Fruit fly (Drosophila melanogaster): ENCODE results near the gene Hipk.

The Hipk gene

dm6 chr3L:615425-616046 is 72.7 kb downstream of the Hipk start (continued):
- TF ChIP-seq chm (GFP tag; IDR thresholded peaks at IDR 0.05): peak; percentile 90
- no peak for TF ChIP-seq ftz-f1 (GFP tag; optimal IDR thresholded peaks at IDR 0.05)
- peak; percentile 86 for TF ChIP-seq CG11695 (GFP tag; IDR thresholded peaks at IDR 0.05)
- peak; percentile 34; the same call in 1 of the 2 replicates for TF ChIP-seq CG10321 (GFP tag; IDR thresholded peaks at IDR 0.05)
- TF ChIP-seq gfzf (GFP tag; optimal IDR thresholded peaks at IDR 0.05): peak; percentile 2
- no peak for TF ChIP-seq CG2129 (GFP tag; IDR thresholded peaks at IDR 0.05; ENCODE audit: partially characterized antibody)
- peak; percentile 55 for TF ChIP-seq CG1603 (tag; optimal IDR thresholded peaks at IDR 0.05)
- peak; percentile 89 for TF ChIP-seq gsb-n (tag; optimal IDR thresholded peaks at IDR 0.05)
- peak; percentile 83 for TF ChIP-seq Chrac-16 (GFP tag; optimal IDR thresholded peaks at IDR 0.05)
- TF ChIP-seq CG10959 (GFP tag; IDR thresholded peaks at IDR 0.05): peak; percentile 77
- TF ChIP-seq CG8359 (GFP tag; optimal IDR thresholded peaks at IDR 0.05; ENCODE audit: borderline replicate concordance): peak; percentile 72
- peak; percentile 52; the same call in 2 of the 4 replicates for TF ChIP-seq Gug (GFP tag; IDR thresholded peaks at IDR 0.05)
- peak; percentile 87 for TF ChIP-seq NC2β (GFP tag; optimal IDR thresholded peaks at IDR 0.05)
- peak; percentile 75 for TF ChIP-seq pros (GFP tag; optimal IDR thresholded peaks at IDR 0.05)
- no peak for TF ChIP-seq klu (GFP tag; IDR thresholded peaks at IDR 0.05)
- peak; percentile 76 for TF ChIP-seq odd (GFP tag; optimal IDR thresholded peaks at IDR 0.05)
- TF ChIP-seq CG11085 (GFP tag; IDR thresholded peaks at IDR 0.05): no peak; the same call in 1 of the 2 replicates
- peak; percentile 66 for TF ChIP-seq CG2875 (GFP tag; optimal IDR thresholded peaks at IDR 0.05)
- peak; percentile 80 for TF ChIP-seq CG12219 (GFP tag; optimal IDR thresholded peaks at IDR 0.05)
- peak; percentile 51; the same call in 1 of the 2 replicates for TF ChIP-seq gt (GFP tag; IDR thresholded peaks at IDR 0.05)
- no peak for TF ChIP-seq CG16779 (GFP tag; IDR thresholded peaks at IDR 0.05)
- peak; percentile 69 for TF ChIP-seq CG14667 (GFP tag; IDR thresholded peaks at IDR 0.05)
- TF ChIP-seq Trl (optimal IDR thresholded peaks at IDR 0.05): no peak
- peak; percentile 82 for TF ChIP-seq Trl (GFP tag; optimal IDR thresholded peaks at IDR 0.05)
- no peak for TF ChIP-seq lbe (GFP tag; optimal IDR thresholded peaks at IDR 0.05)
- peak; percentile 81 for TF ChIP-seq Side (GFP tag; optimal IDR thresholded peaks at IDR 0.05)
- peak; percentile 67 for TF ChIP-seq CG12104 (GFP tag; optimal IDR thresholded peaks at IDR 0.05)
- peak; percentile 67 for TF ChIP-seq CG11456 (GFP tag; IDR thresholded peaks at IDR 0.05)
- TF ChIP-seq CG32772 (GFP tag; IDR thresholded peaks at IDR 0.05): peak; percentile 89
- TF ChIP-seq CG31224 (GFP tag; IDR thresholded peaks at IDR 0.05): peak; percentile 65
- peak; percentile 90 for TF ChIP-seq CG14441 (GFP tag; IDR thresholded peaks at IDR 0.05)
- TF ChIP-seq gce (GFP tag; IDR thresholded peaks at IDR 0.05): peak; percentile 81; the same call in 2 of the 3 replicates
- TF ChIP-seq Dbx (GFP tag; IDR thresholded peaks at IDR 0.05): peak; percentile 65; the same call in 2 of the 3 replicates
- peak; percentile 92 for TF ChIP-seq CG2712 (tag; optimal IDR thresholded peaks at IDR 0.05)
- TF ChIP-seq H15 (GFP tag; IDR thresholded peaks at IDR 0.05): peak; percentile 91
- peak; percentile 94 for TF ChIP-seq D19A (tag; optimal IDR thresholded peaks at IDR 0.05)
- TF ChIP-seq knrl (GFP tag; IDR thresholded peaks at IDR 0.05; ENCODE audit: partially characterized antibody): no peak
- no peak for TF ChIP-seq nom (GFP tag; optimal IDR thresholded peaks at IDR 0.05)
- TF ChIP-seq kay (GFP tag; optimal IDR thresholded peaks at IDR 0.05): peak; percentile 69
- TF ChIP-seq Fer3 (tag; optimal IDR thresholded peaks at IDR 0.05): peak; percentile 86
- TF ChIP-seq ems (GFP tag; optimal IDR thresholded peaks at IDR 0.05): peak; percentile 59
- peak; percentile 91 for TF ChIP-seq stc (GFP tag; IDR thresholded peaks at IDR 0.05)
- peak; percentile 93 for TF ChIP-seq CG12391 (tag; optimal IDR thresholded peaks at IDR 0.05)
- TF ChIP-seq Ets65A (GFP tag): peak; percentile 95
- TF ChIP-seq Ravus (GFP tag; IDR thresholded peaks at IDR 0.05): no peak
- no peak for TF ChIP-seq Kr (GFP tag; optimal IDR thresholded peaks at IDR 0.05)
- TF ChIP-seq CG15073 (GFP tag; optimal IDR thresholded peaks at IDR 0.05): no peak
- peak; percentile 77 for TF ChIP-seq CG11398 (GFP tag; optimal IDR thresholded peaks at IDR 0.05)
- TF ChIP-seq NfI (GFP tag; optimal IDR thresholded peaks at IDR 0.05): peak; percentile 72
- peak; percentile 69 for TF ChIP-seq pho (GFP tag; optimal IDR thresholded peaks at IDR 0.05)
- TF ChIP-seq Antp (GFP tag; optimal IDR thresholded peaks at IDR 0.05): peak; percentile 85

All from whole organism, embryonic.